Fruit fly (Drosophila melanogaster) whole organism, embryonic: ENCODE data around the gene CG14696.

ENCODE experiments used
- Atf6 ChIP-seq: fragments of 200-800 bp; sonication (Bioruptor generic); IDR thresholded peaks from 2 replicates; pipeline ENCODE4 v1.3.6; 2022; ENCODE audit warnings: missing biosample characterization, missing genetic modification characterization
- Bteb2 ChIP-seq: fragments of 200-800 bp; sonication (Bioruptor generic); optimal IDR thresholded peaks from 2 replicates; lab custom pipeline; 2016; ENCODE audit warnings: missing biosample characterization, missing genetic modification characterization
- CG10979 ChIP-seq: fragments of 200-800 bp; sonication (Bioruptor generic); optimal IDR thresholded peaks from 2 replicates; lab custom pipeline; 2018; ENCODE audit warnings: missing biosample characterization, mild to moderate bottlenecking, missing genetic modification characterization, moderate library complexity
- CG12071 ChIP-seq: fragments of 200-800 bp; sonication (Bioruptor generic); optimal IDR thresholded peaks from 3 replicates; lab custom pipeline; 2018; ENCODE audit warnings: missing biosample characterization, mild to moderate bottlenecking, missing genetic modification characterization
- CG14014 ChIP-seq: fragments of 200-800 bp; sonication (Bioruptor generic); IDR thresholded peaks from 2 replicates; pipeline ENCODE4 v1.3.6; 2022; ENCODE audit warnings: missing biosample characterization, missing genetic modification characterization
- CG14710 ChIP-seq: fragments of 200-800 bp; sonication (Bioruptor generic); optimal IDR thresholded peaks from 3 replicates; lab custom pipeline; 2019; ENCODE audit warnings: missing biosample characterization, mild to moderate bottlenecking, missing genetic modification characterization, moderate library complexity
- CG15073 ChIP-seq: fragments of 200-800 bp; sonication (Bioruptor generic); optimal IDR thresholded peaks from 2 replicates; lab custom pipeline; 2016; ENCODE audit warnings: missing biosample characterization, missing genetic modification characterization
- CG17912 ChIP-seq: fragments of 200-800 bp; sonication (Bioruptor generic); optimal IDR thresholded peaks from 2 replicates; lab custom pipeline; 2018; ENCODE audit warnings: missing biosample characterization, mild to moderate bottlenecking, missing genetic modification characterization
- CG1792 ChIP-seq: fragments of 200-800 bp; sonication (Bioruptor generic); optimal IDR thresholded peaks from 2 replicates; lab custom pipeline; 2016; ENCODE audit warnings: missing biosample characterization, missing genetic modification characterization
- CG30020 ChIP-seq: fragments of 200-800 bp; optimal IDR thresholded peaks from 2 replicates; lab custom pipeline; 2019; ENCODE audit warnings: missing biosample characterization, mild to moderate bottlenecking, missing genetic modification characterization, moderate library complexity
- CG3163 ChIP-seq: fragments of 200-800 bp; sonication (Bioruptor generic); optimal IDR thresholded peaks from 3 replicates; lab custom pipeline; 2016; ENCODE audit warnings: missing biosample characterization, missing genetic modification characterization
- CG33557 ChIP-seq: fragments of 200-800 bp; sonication (Bioruptor generic); optimal IDR thresholded peaks from 2 replicates; lab custom pipeline; 2019; ENCODE audit warnings: missing biosample characterization, mild to moderate bottlenecking, missing genetic modification characterization, moderate library complexity
- CG3847 ChIP-seq: fragments of 200-800 bp; sonication (Bioruptor generic); IDR thresholded peaks from 2 replicates; pipeline ENCODE4 v1.3.6; 2022; ENCODE audit warnings: missing biosample characterization, missing genetic modification characterization
- CG4282 ChIP-seq: fragments of 200-800 bp; sonication (Bioruptor generic); optimal IDR thresholded peaks from 2 replicates; lab custom pipeline; 2016; ENCODE audit warnings: missing biosample characterization, missing genetic modification characterization
- CG8944 ChIP-seq: fragments of 200-800 bp; sonication (Bioruptor generic); optimal IDR thresholded peaks from 3 replicates; lab custom pipeline; 2016; ENCODE audit warnings: missing biosample characterization, missing genetic modification characterization
- D ChIP-seq, 2 experiments: fragments of 200-800 bp in 1 of 2; fragments of >200 bp in 1 of 2; sonication (Bioruptor generic) in 1 of 2; optimal IDR thresholded peaks; 2 replicates in 1 of 2; 3 replicates in 1 of 2; lab custom pipeline; 2017; ENCODE audit warnings: mild to moderate bottlenecking in 1 of 2, missing biosample characterization in 1 of 2, missing genetic modification characterization in 1 of 2, missing genetic modification reagents in 1 of 2
- D19B ChIP-seq: fragments of 200-800 bp; sonication (Bioruptor generic); optimal IDR thresholded peaks from 2 replicates; lab custom pipeline; 2017; ENCODE audit warnings: missing biosample characterization, mild to moderate bottlenecking, missing genetic modification characterization
- Elba2 ChIP-seq: fragments of 200-800 bp; sonication (Bioruptor generic); optimal IDR thresholded peaks from 3 replicates; lab custom pipeline; 2016; ENCODE audit warnings: missing biosample characterization, missing genetic modification characterization
- Ets65A ChIP-seq: fragments of 200-800 bp; sonication (Bioruptor generic); peaks from one replicate; lab custom pipeline; 2016; ENCODE audit warnings: missing biosample characterization, missing genetic modification characterization
- Fer1 ChIP-seq: fragments of 200-800 bp; sonication (Bioruptor generic); optimal IDR thresholded peaks from 2 replicates; lab custom pipeline; 2017; ENCODE audit warnings: missing biosample characterization, mild to moderate bottlenecking, missing genetic modification characterization
- Gug ChIP-seq: fragments of 200-800 bp; sonication (Bioruptor generic); IDR thresholded peaks from 4 replicates; pipeline ENCODE4 v1.3.6; 2022; ENCODE audit warnings: missing biosample characterization, missing genetic modification characterization
- Lim3 ChIP-seq: fragments of 200-800 bp; sonication (Bioruptor generic); IDR thresholded peaks from 2 replicates; pipeline ENCODE4 v1.3.6; 2022; ENCODE audit warnings: missing biosample characterization, missing genetic modification characterization
- Mrtf ChIP-seq: fragments of 200-800 bp; sonication (Bioruptor generic); IDR thresholded peaks from 3 replicates; pipeline ENCODE4 v1.3.6; 2022; ENCODE audit warnings: missing biosample characterization, missing genetic modification characterization
- Oli ChIP-seq: fragments of 200-800 bp; sonication (Bioruptor generic); optimal IDR thresholded peaks from 2 replicates; lab custom pipeline; 2018; ENCODE audit warnings: missing biosample characterization, mild to moderate bottlenecking, missing genetic modification characterization, moderate library complexity
- Opbp ChIP-seq: fragments of 200-800 bp; sonication (Bioruptor generic); IDR thresholded peaks from 3 replicates; pipeline ENCODE4 v1.3.6; 2022; ENCODE audit warnings: missing biosample characterization, missing genetic modification characterization; ENCODE audit not compliant: partially characterized antibody
- Ptx1 ChIP-seq: fragments of 200-800 bp; sonication (Bioruptor generic); IDR thresholded peaks from 2 replicates; pipeline ENCODE4 v1.3.6; 2022; ENCODE audit warnings: missing biosample characterization, missing genetic modification characterization
- Spps ChIP-seq: fragments of 200-800 bp; sonication (Bioruptor generic); optimal IDR thresholded peaks from 2 replicates; lab custom pipeline; 2018; ENCODE audit warnings: missing biosample characterization, mild to moderate bottlenecking, missing genetic modification characterization
- ato ChIP-seq: fragments of 200-800 bp; sonication (Bioruptor generic); IDR thresholded peaks from 2 replicates; pipeline ENCODE4 v1.3.6; 2022; ENCODE audit warnings: missing biosample characterization, missing genetic modification characterization; ENCODE audit not compliant: partially characterized antibody
- bab2 ChIP-seq: fragments of 200-800 bp; sonication (Bioruptor generic); optimal IDR thresholded peaks from 2 replicates; lab custom pipeline; 2016; ENCODE audit warnings: missing biosample characterization, missing genetic modification characterization
- bowl ChIP-seq: fragments of 200-800 bp; sonication (Bioruptor generic); IDR thresholded peaks from 2 replicates; pipeline ENCODE4 v1.3.6; 2022; ENCODE audit warnings: missing biosample characterization, missing genetic modification characterization
- bsh ChIP-seq, 2 experiments: fragments of 200-800 bp; sonication (Bioruptor generic); optimal IDR thresholded peaks; 2 replicates each; lab custom pipeline; 2017 to 2018; ENCODE audit warnings: mild to moderate bottlenecking in 2 of 2, missing biosample characterization in 2 of 2, missing genetic modification characterization in 2 of 2, moderate library complexity in 1 of 2
- cas ChIP-seq: fragments of 200-800 bp; sonication (Bioruptor generic); IDR thresholded peaks from 2 replicates; pipeline ENCODE4 v1.3.6; 2022; ENCODE audit warnings: missing biosample characterization, missing genetic modification characterization
- caup ChIP-seq: fragments of 200-800 bp; sonication (Bioruptor generic); optimal IDR thresholded peaks from 3 replicates; lab custom pipeline; 2017; ENCODE audit warnings: missing biosample characterization, mild to moderate bottlenecking, missing genetic modification characterization, moderate library complexity; ENCODE audit not compliant: severe bottlenecking
- corto ChIP-seq: fragments of 200-800 bp; sonication (Bioruptor generic); optimal IDR thresholded peaks from 2 replicates; lab custom pipeline; 2016; ENCODE audit warnings: missing biosample characterization, mild to moderate bottlenecking, missing genetic modification characterization, moderate library complexity
- dm ChIP-seq: fragments of 200-800 bp; sonication (Bioruptor generic); optimal IDR thresholded peaks from 3 replicates; lab custom pipeline; 2016; ENCODE audit warnings: missing biosample characterization, missing genetic modification characterization
- dysf ChIP-seq: fragments of 200-800 bp; sonication (Bioruptor generic); IDR thresholded peaks from 3 replicates; pipeline ENCODE4 v1.3.6; 2022; ENCODE audit warnings: missing biosample characterization, missing genetic modification characterization
- exex ChIP-seq: fragments of 200-800 bp; sonication (Bioruptor generic); optimal IDR thresholded peaks from 4 replicates; lab custom pipeline; 2018; ENCODE audit warnings: missing biosample characterization, mild to moderate bottlenecking, missing genetic modification characterization, moderate library complexity
- eyg ChIP-seq: fragments of 200-800 bp; sonication (Bioruptor generic); optimal IDR thresholded peaks from 3 replicates; lab custom pipeline; 2016; ENCODE audit warnings: missing biosample characterization, missing genetic modification characterization
- gem ChIP-seq: fragments of 200-800 bp; sonication (Bioruptor generic); optimal IDR thresholded peaks from 2 replicates; lab custom pipeline; 2019; ENCODE audit warnings: missing biosample characterization, mild to moderate bottlenecking, missing genetic modification characterization, moderate library complexity
- gt ChIP-seq: fragments of 200-800 bp; sonication (Bioruptor generic); IDR thresholded peaks from 2 replicates; pipeline ENCODE4 v1.3.6; 2022; ENCODE audit warnings: missing biosample characterization, missing genetic modification characterization
- ind ChIP-seq: fragments of 200-800 bp; sonication (Bioruptor generic); optimal IDR thresholded peaks from 3 replicates; lab custom pipeline; 2016; ENCODE audit warnings: missing biosample characterization, missing genetic modification characterization
- lilli ChIP-seq: fragments of 200-800 bp; sonication (Bioruptor generic); optimal IDR thresholded peaks from 3 replicates; lab custom pipeline; 2016; ENCODE audit warnings: missing biosample characterization, missing genetic modification characterization
- nmo ChIP-seq: fragments of 200-800 bp; sonication (Bioruptor generic); optimal IDR thresholded peaks from 2 replicates; lab custom pipeline; 2018; ENCODE audit warnings: missing biosample characterization, mild to moderate bottlenecking, missing genetic modification characterization, moderate library complexity
- pho ChIP-seq: fragments of 200-800 bp; sonication (Bioruptor generic); optimal IDR thresholded peaks from 2 replicates; lab custom pipeline; 2016; ENCODE audit warnings: missing biosample characterization, missing genetic modification characterization
- phol ChIP-seq: fragments of 200-800 bp; sonication (Bioruptor generic); optimal IDR thresholded peaks from 3 replicates; lab custom pipeline; 2018; ENCODE audit warnings: missing biosample characterization, mild to moderate bottlenecking, missing genetic modification characterization, moderate library complexity
- prd ChIP-seq, 3 experiments: fragments of >200 bp in 2 of 3; fragments of 200-800 bp in 1 of 3; sonication (Bioruptor generic) in 1 of 3; optimal IDR thresholded peaks in 2 of 3; IDR thresholded peaks in 1 of 3; 2 replicates in 2 of 3; 3 replicates in 1 of 3; pipeline versions ENCODE4 v1.3.6 to Lab custom; 2017 to 2022; ENCODE audit warnings: missing biosample characterization in 1 of 3, missing genetic modification characterization in 1 of 3
- pzg ChIP-seq: fragments of 200-800 bp; sonication (Bioruptor generic); optimal IDR thresholded peaks from 3 replicates; lab custom pipeline; 2018; ENCODE audit warnings: missing biosample characterization, mild to moderate bottlenecking, missing genetic modification characterization, moderate library complexity
- rib ChIP-seq: fragments of 200-800 bp; sonication (Bioruptor generic); IDR thresholded peaks from 2 replicates; pipeline ENCODE4 v1.3.6; 2022; ENCODE audit warnings: missing biosample characterization, missing genetic modification characterization
- salm ChIP-seq: fragments of 200-800 bp; sonication (Bioruptor generic); optimal IDR thresholded peaks from 2 replicates; lab custom pipeline; 2018; ENCODE audit warnings: missing biosample characterization, mild to moderate bottlenecking, missing genetic modification characterization
- wor ChIP-seq: fragments of 200-800 bp; sonication (Bioruptor generic); IDR thresholded peaks from 2 replicates; pipeline ENCODE4 v1.3.6; 2022; ENCODE audit warnings: missing biosample characterization, missing genetic modification characterization

Gene CG14696

DNA sequence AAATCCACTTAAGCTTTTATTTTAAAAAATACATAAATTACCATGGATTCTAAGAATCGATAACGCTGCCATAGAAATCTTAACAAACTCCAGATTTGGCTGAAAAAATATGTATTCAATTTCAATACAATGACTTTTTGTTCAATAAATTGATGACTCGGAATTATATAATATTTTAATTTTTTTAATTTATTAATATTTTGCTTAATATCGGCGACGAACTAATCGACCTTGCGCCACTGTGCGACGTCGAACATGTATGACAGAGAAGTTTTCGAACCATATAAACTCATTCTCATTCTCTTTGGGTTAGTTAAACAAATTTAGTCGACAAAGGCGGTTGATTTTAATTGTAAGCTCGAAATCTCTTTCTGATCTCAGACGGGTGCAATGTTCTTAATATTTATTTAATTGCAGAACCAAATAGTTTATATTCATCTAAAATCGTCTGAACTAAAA, 35.3 kb downstream of the CG14696 start, which contains the start of gene CG42394 (continued):
- peak; percentile 95 for TF ChIP-seq dysf (GFP tag; lab: Robert Waterston, UW)
- TF ChIP-seq CG17912: peak; percentile 80
- peak; percentile 95 for TF ChIP-seq CG14014 (GFP tag; lab: Robert Waterston, UW)
- TF ChIP-seq bsh (GFP tag; optimal IDR thresholded peaks at IDR 0.05; lab: Kevin White, UChicago): peak; percentile 93 to 95
- peak; percentile 90 for TF ChIP-seq cas (GFP tag; lab: Robert Waterston, UW)
- peak; percentile 76 for TF ChIP-seq CG30020
- peak; percentile 47 for TF ChIP-seq CG1792 (GFP tag; lab: Kevin White, UChicago)
- no peak for TF ChIP-seq CG4282 (GFP tag; lab: Kevin White, UChicago)
- TF ChIP-seq CG10979: peak; percentile 98
- TF ChIP-seq gt (GFP tag; lab: Robert Waterston, UW): peak; percentile 74
- peak; percentile 98 for TF ChIP-seq gem (tag; lab: Kevin White, UChicago)
- TF ChIP-seq bab2 (GFP tag; lab: Kevin White, UChicago): peak; percentile 48
- no peak for TF ChIP-seq eyg (GFP tag; lab: Kevin White, UChicago)
- peak; percentile 83 for TF ChIP-seq salm
- peak; percentile 16 for TF ChIP-seq dm (GFP tag; lab: Kevin White, UChicago)
- peak; percentile 60 for TF ChIP-seq corto
- peak; percentile 46 for TF ChIP-seq Elba2 (GFP tag; lab: Kevin White, UChicago)
- peak; percentile 89 for TF ChIP-seq wor
- peak; percentile 68 for TF ChIP-seq pho (GFP tag; lab: Kevin White, UChicago)
- TF ChIP-seq Oli (tag; lab: Kevin White, UChicago): peak; percentile 95
- TF ChIP-seq lilli (GFP tag; lab: Kevin White, UChicago): peak; percentile 89
- peak; percentile 95 for TF ChIP-seq caup
- peak; percentile 65 for TF ChIP-seq Ets65A
- TF ChIP-seq CG8944 (GFP tag; lab: Kevin White, UChicago): peak; percentile 16
- TF ChIP-seq pzg (GFP tag; lab: Kevin White, UChicago): no peak
- TF ChIP-seq D (optimal IDR thresholded peaks at IDR 0.05; lab: Kevin White, UChicago): no peak
- peak; percentile 96 for TF ChIP-seq D (GFP tag; optimal IDR thresholded peaks at IDR 0.05; lab: Kevin White, UChicago)
- TF ChIP-seq Fer1 (GFP tag; lab: Kevin White, UChicago): peak; percentile 98
- peak; percentile 87 for TF ChIP-seq CG3847 (GFP tag; lab: Robert Waterston, UW)
- TF ChIP-seq Lim3 (GFP tag; lab: Robert Waterston, UW): peak; percentile 10; the same call in 1 of the 2 replicates
- TF ChIP-seq Atf6: peak; percentile 96
- TF ChIP-seq CG33557 (GFP tag; lab: Kevin White, UChicago): peak; percentile 89
- TF ChIP-seq bowl (GFP tag; lab: Robert Waterston, UW): peak; percentile 87
- peak; percentile 98 for TF ChIP-seq nmo
- TF ChIP-seq rib: peak; percentile 90
- TF ChIP-seq CG15073: peak; percentile 53
- no peak for TF ChIP-seq prd (optimal IDR thresholded peaks at IDR 0.05; lab: Kevin White, UChicago)
- TF ChIP-seq prd (GFP tag; IDR thresholded peaks at IDR 0.05; lab: Robert Waterston, UW): peak; percentile 94
- TF ChIP-seq Ptx1: peak; percentile 94
- peak; percentile 96 for TF ChIP-seq Spps (tag; lab: Kevin White, UChicago)
- peak; percentile 91 for TF ChIP-seq D19B (GFP tag; lab: Kevin White, UChicago)
- peak; percentile 88 for TF ChIP-seq ind (GFP tag; lab: Kevin White, UChicago)
- TF ChIP-seq Bteb2 (GFP tag; lab: Kevin White, UChicago): peak; percentile 81
- peak; percentile 87 for TF ChIP-seq Mrtf (GFP tag; lab: Robert Waterston, UW)
- TF ChIP-seq exex (tag; lab: Kevin White, UChicago): peak; percentile 78
- no peak for TF ChIP-seq Opbp (GFP tag; lab: Robert Waterston, UW)
- peak; percentile 98 for TF ChIP-seq phol (tag; lab: Kevin White, UChicago)
- peak; percentile 75 for TF ChIP-seq CG12071 (GFP tag; lab: Kevin White, UChicago)
- peak; percentile 50 for TF ChIP-seq CG3163 (GFP tag; lab: Kevin White, UChicago)
- peak; percentile 84; the same call in 3 of the 4 replicates for TF ChIP-seq Gug (GFP tag; lab: Robert Waterston, UW)
- peak; percentile 97 for TF ChIP-seq CG14710 (tag; lab: Kevin White, UChicago)
- no peak for TF ChIP-seq ato
